Worm (Caenorhabditis elegans) whole organism, midembryonic: Measurements from ENCODE around the gene sago-1.

Experiments
- T22C8.4 ChIP-seq: fragments of 200-800 bp; sonication (Bioruptor generic); IDR thresholded peaks from 2 replicates; pipeline ENCODE4 v1.3.6; 2022; ENCODE audit warnings: missing genetic modification characterization, missing compliant biosample characterization
- flt-1 ChIP-seq: fragments of 200-800 bp; sonication (Bioruptor generic); IDR thresholded peaks from 2 replicates; pipeline ENCODE4 v1.3.6; 2022; ENCODE audit warnings: missing genetic modification characterization, missing compliant biosample characterization
- klf-2 ChIP-seq: fragments of 200-800 bp; sonication (Bioruptor generic); conservative IDR thresholded peaks from 2 replicates; pipeline ENCODE4 v1.3.6; 2022; ENCODE audit warnings: missing genetic modification reagents, missing genetic modification characterization, missing compliant biosample characterization
- med-1 ChIP-seq: sonication (generic microtip); optimal IDR thresholded peaks from 2 replicates; lab custom pipeline; 2017; ENCODE audit warnings: missing genetic modification characterization, mild to moderate bottlenecking, missing compliant biosample characterization, antibody characterized with exemption, missing genetic modification reagents; ENCODE audit not compliant: insufficient read depth
- ref-1 ChIP-seq: fragments of 200-800 bp; sonication (Bioruptor generic); conservative IDR thresholded peaks from 2 replicates; pipeline ENCODE4 v1.3.6; 2022; ENCODE audit warnings: missing genetic modification reagents, missing genetic modification characterization, missing compliant biosample characterization
- ztf-23 ChIP-seq: fragments of 200-800 bp; sonication (Bioruptor generic); IDR thresholded peaks from 2 replicates; pipeline ENCODE4 v1.3.6; 2022; ENCODE audit warnings: missing genetic modification reagents, missing genetic modification characterization, missing compliant biosample characterization

DNA sequence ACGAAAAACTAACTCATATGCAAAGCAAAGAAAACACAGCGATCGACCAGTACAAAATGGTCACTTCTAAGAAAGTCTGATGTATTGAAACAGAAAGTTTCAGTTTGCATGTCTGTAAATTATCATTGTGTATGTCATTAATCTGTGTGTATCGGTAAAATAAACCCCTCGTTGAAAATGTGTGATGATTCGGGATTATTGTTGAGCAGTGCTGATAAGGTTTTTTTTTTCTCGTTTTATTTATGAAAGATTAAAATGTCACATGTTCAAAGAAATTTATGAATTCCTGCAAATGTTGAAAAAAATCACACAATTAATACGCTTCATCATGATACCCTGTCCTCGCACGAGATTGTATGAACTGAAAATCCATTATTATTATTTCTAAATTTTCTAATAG, 23.5 kb upstream of the sago-1 start:
- no peak for TF ChIP-seq ztf-23 (GFP tag; lab: Robert Waterston, UW)
- no peak for TF ChIP-seq med-1 (GFP tag; lab: Kevin White, UChicago)
- no peak for TF ChIP-seq klf-2
- TF ChIP-seq T22C8.4 (GFP tag; lab: Robert Waterston, UW) = no peak
- TF ChIP-seq flt-1 (GFP tag; lab: Robert Waterston, UW) = no peak
- TF ChIP-seq ref-1 (GFP tag; lab: Robert Waterston, UW) = no peak
